Fruit fly (Drosophila melanogaster): Measurements from ENCODE around the gene CG11899.

Gene CG11899

DNA sequence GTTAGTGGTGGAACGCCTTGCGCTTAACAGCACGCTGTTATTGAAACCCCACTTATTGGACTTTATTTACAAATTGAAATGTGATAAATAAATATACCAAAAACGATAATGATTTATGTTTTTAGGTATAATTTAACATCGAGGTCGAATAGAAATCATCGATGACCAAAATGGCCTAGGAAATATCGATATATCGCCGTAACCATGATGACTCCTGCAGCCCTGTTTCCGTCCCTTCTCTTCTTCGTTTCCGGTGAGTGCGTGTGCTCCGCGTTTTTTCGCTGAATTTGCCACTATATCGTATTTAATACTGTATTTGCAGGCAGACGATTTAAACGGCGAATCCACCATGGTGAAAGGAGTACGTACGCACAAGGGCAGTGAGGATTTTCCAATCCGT is 19.7 kb downstream of the CG11899 start, which contains the start of gene eEF1gamma (continued):
- TF ChIP-seq CG18262 (tag; optimal IDR thresholded peaks at IDR 0.05) (peak; percentile 88), wek (GFP tag; optimal IDR thresholded peaks at IDR 0.05) (peak; percentile 95), lbe (GFP tag; optimal IDR thresholded peaks at IDR 0.05) (peak; percentile 85), tna (GFP tag; IDR thresholded peaks at IDR 0.05; ENCODE audit: partially characterized antibody) (peak; percentile 92), CG16813 (GFP tag; IDR thresholded peaks at IDR 0.05; ENCODE audit: partially characterized antibody) (peak; percentile 94), salm (tag; optimal IDR thresholded peaks at IDR 0.05) (peak; percentile 90), CG2712 (tag; optimal IDR thresholded peaks at IDR 0.05) (peak; percentile 91), gsb-n (tag; optimal IDR thresholded peaks at IDR 0.05) (peak; percentile 90), CG7556 (GFP tag; optimal IDR thresholded peaks at IDR 0.05) (peak; percentile 81), CG12236 (GFP tag; optimal IDR thresholded peaks at IDR 0.05) (peak; percentile 94), CG30020 (tag; optimal IDR thresholded peaks at IDR 0.05) (peak; percentile 75), D19B (GFP tag; optimal IDR thresholded peaks at IDR 0.05) (peak; percentile 87), CG7839 (tag; optimal IDR thresholded peaks at IDR 0.05) (peak; percentile 91), exex (tag; optimal IDR thresholded peaks at IDR 0.05) (peak; percentile 80), Sry-β (GFP tag; optimal IDR thresholded peaks at IDR 0.05) (peak; percentile 67), CG13123 (GFP tag; optimal IDR thresholded peaks at IDR 0.05) (peak; percentile 88), az2 (GFP tag; optimal IDR thresholded peaks at IDR 0.05) (peak; percentile 84), Kr (GFP tag; optimal IDR thresholded peaks at IDR 0.05) (peak; percentile 77), Lim3 (GFP tag; IDR thresholded peaks at IDR 0.05) (peak; percentile 64; the same call in 1 of the 2 replicates), CG2116 (GFP tag; optimal IDR thresholded peaks at IDR 0.05) (peak; percentile 95), CG6813 (GFP tag; optimal IDR thresholded peaks at IDR 0.05) (peak; percentile 98), esg (GFP tag; conservative IDR thresholded peaks at IDR 0.05) (peak; percentile 61; the same call in 1 of the 2 replicates), CG17568 (GFP tag; optimal IDR thresholded peaks at IDR 0.05) (no peak), CTCF (GFP tag; optimal IDR thresholded peaks at IDR 0.05) (peak; percentile 72), Dek (tag; optimal IDR thresholded peaks at IDR 0.05) (peak; percentile 78), zf30C (GFP tag; optimal IDR thresholded peaks at IDR 0.05) (peak; percentile 49), CG15011 (GFP tag; optimal IDR thresholded peaks at IDR 0.05) (peak; percentile 96), Bteb2 (GFP tag; optimal IDR thresholded peaks at IDR 0.05) (peak; percentile 93), rib (GFP tag; IDR thresholded peaks at IDR 0.05) (peak; percentile 89), CG4424 (GFP tag; optimal IDR thresholded peaks at IDR 0.05) (peak; percentile 94), CG10959 (GFP tag; IDR thresholded peaks at IDR 0.05) (peak; percentile 92), Ada2b (GFP tag; IDR thresholded peaks at IDR 0.05) (peak; percentile 92), NfI (GFP tag; optimal IDR thresholded peaks at IDR 0.05) (peak; percentile 98), Chrac-16 (GFP tag; optimal IDR thresholded peaks at IDR 0.05) (peak; percentile 80), pfk (GFP tag; optimal IDR thresholded peaks at IDR 0.05) (peak; percentile 84), CG14014 (GFP tag; IDR thresholded peaks at IDR 0.05) (peak; percentile 94), Hey (tag; optimal IDR thresholded peaks at IDR 0.05) (peak; percentile 95), Hr78 (GFP tag; optimal IDR thresholded peaks at IDR 0.05) (peak in 1 of 2 experiments; percentile 61), CG11695 (GFP tag; IDR thresholded peaks at IDR 0.05) (peak; percentile 90), shn (GFP tag; optimal IDR thresholded peaks at IDR 0.05) (peak; percentile 92), gro (GFP tag; optimal IDR thresholded peaks at IDR 0.05) (peak; percentile 96), CG4707 (GFP tag; optimal IDR thresholded peaks at IDR 0.05) (peak; percentile 93), CG7928 (GFP tag; optimal IDR thresholded peaks at IDR 0.05) (peak; percentile 97), CG8478 (optimal IDR thresholded peaks at IDR 0.05) (no peak), z (GFP tag; IDR thresholded peaks at IDR 0.05) (peak; percentile 78), CG18599 (GFP tag; optimal IDR thresholded peaks at IDR 0.05) (peak; percentile 95), Taf1 (GFP tag; IDR thresholded peaks at IDR 0.05) (peak; percentile 77; the same call in 1 of the 2 replicates), cato (GFP tag; optimal IDR thresholded peaks at IDR 0.05; ENCODE audit: borderline replicate concordance) (peak; percentile 91), grau (tag; optimal IDR thresholded peaks at IDR 0.05) (peak; percentile 89), CG6765 (GFP tag; optimal IDR thresholded peaks at IDR 0.05) (peak; percentile 98), scrt (GFP tag; optimal IDR thresholded peaks at IDR 0.05) (peak; percentile 93)

Measured in whole organism, embryonic.